Comparison of ENCODE assay signal across 6 worm cellular contexts in genomic region chrV:14595984-14596383, ce11.
A peak's percentile ranks its signal among the peaks of the same experiment; 100 is the strongest.
TF ChIP-seq lines count a peak whose summit lies in the region.

No protein-coding gene starts in this region.

TF ChIP-seq in whole organism, L1 larva, 84 proteins besides CTCF, POLR2A, EP300 and RAD21:
- TF ChIP-seq nhr-71 (tag; optimal IDR thresholded peaks at IDR 0.05; lab: Kevin White, UChicago): no peak
- TF ChIP-seq elt-2 (tag; optimal IDR thresholded peaks at IDR 0.05; lab: Kevin White, UChicago): peak; percentile 44

TF ChIP-seq in whole organism, L2 larva, 48 proteins besides CTCF, POLR2A, EP300 and RAD21:
- no peak for TF ChIP-seq blmp-1 (tag; optimal IDR thresholded peaks at IDR 0.05; lab: Kevin White, UChicago; ENCODE audit: insufficient read depth)
- no peak for TF ChIP-seq lin-13 (GFP tag; optimal IDR thresholded peaks at IDR 0.05; lab: Kevin White, UChicago)
- TF ChIP-seq fos-1 (tag; optimal IDR thresholded peaks at IDR 0.05; lab: Kevin White, UChicago): peak; percentile 53
- TF ChIP-seq dmd-4 (tag; optimal IDR thresholded peaks at IDR 0.05; lab: Kevin White, UChicago): no peak
- TF ChIP-seq ceh-16 (tag; optimal IDR thresholded peaks at IDR 0.05; lab: Kevin White, UChicago): no peak
- TF ChIP-seq egl-27 (tag; optimal IDR thresholded peaks at IDR 0.05; lab: Kevin White, UChicago): no peak

TF ChIP-seq in whole organism, L3 larva, 47 proteins besides CTCF, POLR2A, EP300 and RAD21:
- no peak for TF ChIP-seq nhr-76 (tag; optimal IDR thresholded peaks at IDR 0.05; lab: Kevin White, UChicago)
- peak; percentile 72 for TF ChIP-seq elt-2 (tag; optimal IDR thresholded peaks at IDR 0.05; lab: Kevin White, UChicago)

TF ChIP-seq in whole organism, L4 larva, 104 proteins besides CTCF, POLR2A, EP300 and RAD21:
- TF ChIP-seq dve-1 (tag; optimal IDR thresholded peaks at IDR 0.05; lab: Kevin White, UChicago; ENCODE audit: insufficient read depth) (peak; percentile 36), Y5F2A.4 (GFP tag; optimal IDR thresholded peaks at IDR 0.05; lab: Kevin White, UChicago) (no peak), egl-27 (tag; optimal IDR thresholded peaks at IDR 0.05; lab: Kevin White, UChicago) (no peak), attf-4 (tag; optimal IDR thresholded peaks at IDR 0.05; lab: Kevin White, UChicago) (no peak), nhr-111 (GFP tag; optimal IDR thresholded peaks at IDR 0.05; lab: Kevin White, UChicago) (no peak), zip-11 (GFP tag; IDR thresholded peaks at IDR 0.05; lab: Robert Waterston, UW) (no peak), pqm-1 (tag; optimal IDR thresholded peaks at IDR 0.05; lab: Kevin White, UChicago) (peak; percentile 5), mep-1 (tag; optimal IDR thresholded peaks at IDR 0.05; lab: Kevin White, UChicago) (no peak), daf-16 (GFP tag; optimal IDR thresholded peaks at IDR 0.05; lab: Kevin White, UChicago) (no peak), daf-16 (tag; optimal IDR thresholded peaks at IDR 0.05; lab: Kevin White, UChicago) (peak; percentile 66), dmd-6 (GFP tag; IDR thresholded peaks at IDR 0.05; lab: Robert Waterston, UW) (peak; percentile 35; the same call in 1 of the 2 replicates), ceh-20 (GFP tag; IDR thresholded peaks at IDR 0.05; lab: Robert Waterston, UW) (no peak), hlh-11 (tag; optimal IDR thresholded peaks at IDR 0.05; lab: Kevin White, UChicago) (peak; percentile 34), spr-3 (GFP tag; optimal IDR thresholded peaks at IDR 0.05; lab: Kevin White, UChicago) (no peak), set-16 (GFP tag; IDR thresholded peaks at IDR 0.05; lab: Robert Waterston, UW) (no peak), Y48G9A.11 (GFP tag; IDR thresholded peaks at IDR 0.05; lab: Robert Waterston, UW) (no peak)

TF ChIP-seq in whole organism, late embryonic, 69 proteins besides CTCF, POLR2A, EP300 and RAD21:
- TF ChIP-seq lim-6 (tag; optimal IDR thresholded peaks at IDR 0.05; lab: Kevin White, UChicago) (no peak), ceh-18 (tag; optimal IDR thresholded peaks at IDR 0.05; lab: Kevin White, UChicago) (no peak), tbx-7 (tag; optimal IDR thresholded peaks at IDR 0.05; lab: Kevin White, UChicago) (no peak), fkh-10 (GFP tag; optimal IDR thresholded peaks at IDR 0.05; lab: Kevin White, UChicago) (no peak), elt-2 (tag; optimal IDR thresholded peaks at IDR 0.05; lab: Kevin White, UChicago) (peak; percentile 12), eyg-1 (tag; optimal IDR thresholded peaks at IDR 0.05; lab: Kevin White, UChicago) (no peak), hlh-30 (tag; optimal IDR thresholded peaks at IDR 0.05; lab: Kevin White, UChicago; ENCODE audit: insufficient read depth) (no peak)

TF ChIP-seq in whole organism, young adult, 124 proteins besides CTCF, POLR2A, EP300 and RAD21:
- no peak for TF ChIP-seq C06A6.2 (GFP tag; conservative IDR thresholded peaks at IDR 0.05; lab: Robert Waterston, UW)
- no peak for TF ChIP-seq aptf-3 (GFP tag; IDR thresholded peaks at IDR 0.05; lab: Robert Waterston, UW)
- TF ChIP-seq die-1 (tag; optimal IDR thresholded peaks at IDR 0.05; lab: Kevin White, UChicago): no peak
- TF ChIP-seq repo-1 (tag; optimal IDR thresholded peaks at IDR 0.05; lab: Kevin White, UChicago): no peak
- peak; percentile 5 for TF ChIP-seq nhr-80 (tag; optimal IDR thresholded peaks at IDR 0.05; lab: Kevin White, UChicago)
- no peak for TF ChIP-seq zfh-2 (GFP tag; conservative IDR thresholded peaks at IDR 0.05; lab: Robert Waterston, UW)
- no peak for TF ChIP-seq zim-3 (tag; optimal IDR thresholded peaks at IDR 0.05; lab: Kevin White, UChicago)
